Worm (Caenorhabditis elegans) whole organism, late embryonic: ENCODE results near the gene srsx-32.

ENCODE experiments used
- K02D7.2 ChIP-seq: sonication (generic microtip); optimal IDR thresholded peaks from 2 replicates; lab custom pipeline; 2017; ENCODE audit warnings: mild to moderate bottlenecking, missing genetic modification characterization, missing compliant biosample characterization
- ama-1 ChIP-seq: fragments of 150-350 bp; optimal IDR thresholded peaks from 2 replicates; lab custom pipeline; 2014
- ceh-24 ChIP-seq: sonication (generic microtip); optimal IDR thresholded peaks from 2 replicates; lab custom pipeline; 2016; ENCODE audit warnings: mild to moderate bottlenecking, missing genetic modification characterization, missing compliant biosample characterization
- ceh-31 ChIP-seq: sonication (generic microtip); optimal IDR thresholded peaks from 2 replicates; lab custom pipeline; 2016; ENCODE audit warnings: missing genetic modification characterization, missing compliant biosample characterization
- ceh-6 ChIP-seq: fragments of 200-800 bp; sonication (Bioruptor generic); optimal IDR thresholded peaks from 2 replicates; lab custom pipeline; 2018; ENCODE audit warnings: mild to moderate bottlenecking, missing genetic modification characterization, missing compliant biosample characterization
- ceh-9 ChIP-seq: sonication (generic microtip); optimal IDR thresholded peaks from 2 replicates; lab custom pipeline; 2016; ENCODE audit warnings: mild to moderate bottlenecking, missing genetic modification characterization, inconsistent platforms, missing compliant biosample characterization
- dmd-4 ChIP-seq: sonication (generic microtip); optimal IDR thresholded peaks from 2 replicates; lab custom pipeline; 2016; ENCODE audit warnings: borderline replicate concordance, missing genetic modification characterization, missing compliant biosample characterization
- fax-1 ChIP-seq: sonication (generic microtip); optimal IDR thresholded peaks from 2 replicates; lab custom pipeline; 2016; ENCODE audit warnings: missing genotype, missing genetic modification characterization, missing compliant biosample characterization
- hlh-30 ChIP-seq: sonication (generic microtip); optimal IDR thresholded peaks from 2 replicates; lab custom pipeline; 2017; ENCODE audit warnings: antibody characterized with exemption, missing genetic modification characterization, missing compliant biosample characterization; ENCODE audit not compliant: insufficient read depth
- pax-1 ChIP-seq: fragments of 150-350 bp; optimal IDR thresholded peaks from 2 replicates; lab custom pipeline; 2014; ENCODE audit warnings: missing biosample characterization, missing genetic modification characterization
- pqm-1 ChIP-seq: sonication (generic microtip); optimal IDR thresholded peaks from 2 replicates; lab custom pipeline; 2016; ENCODE audit warnings: missing genetic modification characterization, missing compliant biosample characterization
- pros-1 ChIP-seq: fragments of 150-350 bp; optimal IDR thresholded peaks from 2 replicates; lab custom pipeline; 2014; ENCODE audit warnings: missing biosample characterization, missing genetic modification reagents, missing genetic modification characterization
- rnt-1 ChIP-seq: sonication (generic microtip); optimal IDR thresholded peaks from 2 replicates; lab custom pipeline; 2016; ENCODE audit warnings: missing genetic modification characterization, missing compliant biosample characterization

ce11 chrV:7017059-7017458 lies at the start of gene srsx-32:
- TF ChIP-seq pros-1 (tag; lab: Kevin White, UChicago) (no peak), pqm-1 (tag; lab: Kevin White, UChicago) (no peak), ceh-6 (GFP tag; lab: Kevin White, UChicago) (no peak), ceh-9 (no peak), ama-1 (lab: Kevin White, UChicago) (no peak), dmd-4 (no peak), K02D7.2 (tag; lab: Kevin White, UChicago) (no peak), ceh-24 (tag; lab: Kevin White, UChicago) (no peak), hlh-30 (tag; lab: Kevin White, UChicago) (no peak), pax-1 (no peak), ceh-31 (tag; lab: Kevin White, UChicago) (no peak), rnt-1 (tag; lab: Kevin White, UChicago) (no peak), fax-1 (tag; lab: Kevin White, UChicago) (no peak)
